Worm (Caenorhabditis elegans): ENCODE data around the gene jmjd-5.

The jmjd-5 gene

DNA sequence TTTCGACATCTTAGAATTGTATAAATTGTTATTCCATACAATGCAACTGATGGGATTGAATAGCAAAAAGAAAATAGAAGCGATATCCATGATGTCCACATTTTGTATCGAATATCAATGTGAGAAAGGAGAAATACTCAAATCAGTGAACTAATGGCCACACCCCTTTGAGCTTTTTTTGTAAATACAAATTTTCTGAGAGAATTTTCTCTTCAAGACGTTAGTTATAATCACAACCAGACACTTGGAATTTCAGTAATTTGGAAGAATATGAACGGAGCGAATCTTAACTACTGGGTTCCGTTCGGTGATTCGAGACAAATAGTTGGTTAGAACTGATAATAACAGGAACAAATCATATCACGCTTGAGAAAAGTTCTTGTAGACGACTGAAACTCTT lies 34.5 kb downstream of the jmjd-5 start, which contains the start of gene srg-41:
TSS of gene srg-41 (minus strand) at position 101 of the 400 bp plus-strand sequence.
- TF ChIP-seq ref-1 (GFP tag; conservative IDR thresholded peaks at IDR 0.05), result no peak
- TF ChIP-seq ztf-29 (GFP tag; IDR thresholded peaks at IDR 0.05), result no peak
- no peak for TF ChIP-seq cog-1 (tag; optimal IDR thresholded peaks at IDR 0.05)
- TF ChIP-seq ztf-23 (GFP tag; IDR thresholded peaks at IDR 0.05), result no peak
- TF ChIP-seq klf-2 (GFP tag; conservative IDR thresholded peaks at IDR 0.05), result no peak
- no peak for TF ChIP-seq T22C8.4 (GFP tag; IDR thresholded peaks at IDR 0.05)
- TF ChIP-seq med-1 (GFP tag; optimal IDR thresholded peaks at IDR 0.05; ENCODE audit: insufficient read depth), result no peak
- no peak for TF ChIP-seq tab-1 (GFP tag; IDR thresholded peaks at IDR 0.05)
- TF ChIP-seq flt-1 (GFP tag; IDR thresholded peaks at IDR 0.05), result no peak

DNA sequence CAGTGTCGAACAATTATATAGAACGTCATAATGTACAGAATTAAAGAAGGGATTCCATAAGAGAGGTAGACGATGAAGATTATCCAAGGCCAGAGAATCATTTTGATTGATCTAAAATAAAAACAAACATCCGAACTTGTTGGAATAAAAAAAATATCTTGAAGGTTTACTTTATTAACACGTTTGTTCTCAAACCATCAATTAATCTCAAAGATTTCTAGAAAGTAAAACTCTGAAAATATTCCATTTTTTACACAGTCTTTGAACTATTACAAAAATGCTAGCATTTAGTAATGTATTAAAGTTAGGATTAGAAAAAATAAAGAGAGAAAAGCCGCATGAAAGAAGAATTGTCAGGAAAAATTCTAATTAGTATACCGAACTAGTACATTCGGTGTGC lies 37.2 kb downstream of the jmjd-5 start, which contains the start of gene srg-40:
TSS of gene srg-40 (minus strand) at position 101 of the 400 bp plus-strand sequence.
- TF ChIP-seq cog-1 (tag; optimal IDR thresholded peaks at IDR 0.05), result no peak
- TF ChIP-seq ztf-23 (GFP tag; IDR thresholded peaks at IDR 0.05), result no peak

DNA sequence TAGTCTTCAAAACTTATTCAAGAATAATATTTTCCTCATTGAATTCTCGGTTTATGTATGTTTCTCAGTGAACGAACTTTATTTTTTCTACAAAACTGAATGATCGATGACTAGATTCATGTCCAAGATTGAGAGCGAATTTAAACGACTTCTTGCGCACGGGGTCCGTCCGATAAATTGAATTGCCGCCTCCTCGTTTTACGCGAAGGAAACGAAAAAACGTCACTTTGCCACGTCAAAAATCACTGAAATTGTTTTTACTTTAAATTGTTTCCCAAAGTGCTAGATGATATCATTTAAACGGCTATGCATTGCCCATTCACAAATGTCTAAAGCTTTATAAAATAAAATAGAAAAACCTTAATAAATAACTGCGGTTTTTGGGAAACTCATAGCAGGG lies 40.4 kb downstream of the jmjd-5 start:
- TF ChIP-seq klf-2 (GFP tag; conservative IDR thresholded peaks at IDR 0.05), result no peak
- no peak for TF ChIP-seq ztf-29 (GFP tag; IDR thresholded peaks at IDR 0.05)
- no peak for TF ChIP-seq flt-1 (GFP tag; IDR thresholded peaks at IDR 0.05)
- TF ChIP-seq ref-1 (GFP tag; conservative IDR thresholded peaks at IDR 0.05), result no peak
- no peak for TF ChIP-seq ztf-23 (GFP tag; IDR thresholded peaks at IDR 0.05)
- no peak for TF ChIP-seq cog-1 (tag; optimal IDR thresholded peaks at IDR 0.05)
- no peak for TF ChIP-seq T22C8.4 (GFP tag; IDR thresholded peaks at IDR 0.05)
- no peak for TF ChIP-seq med-1 (GFP tag; optimal IDR thresholded peaks at IDR 0.05; ENCODE audit: insufficient read depth)
- TF ChIP-seq tab-1 (GFP tag; IDR thresholded peaks at IDR 0.05), result no peak

DNA sequence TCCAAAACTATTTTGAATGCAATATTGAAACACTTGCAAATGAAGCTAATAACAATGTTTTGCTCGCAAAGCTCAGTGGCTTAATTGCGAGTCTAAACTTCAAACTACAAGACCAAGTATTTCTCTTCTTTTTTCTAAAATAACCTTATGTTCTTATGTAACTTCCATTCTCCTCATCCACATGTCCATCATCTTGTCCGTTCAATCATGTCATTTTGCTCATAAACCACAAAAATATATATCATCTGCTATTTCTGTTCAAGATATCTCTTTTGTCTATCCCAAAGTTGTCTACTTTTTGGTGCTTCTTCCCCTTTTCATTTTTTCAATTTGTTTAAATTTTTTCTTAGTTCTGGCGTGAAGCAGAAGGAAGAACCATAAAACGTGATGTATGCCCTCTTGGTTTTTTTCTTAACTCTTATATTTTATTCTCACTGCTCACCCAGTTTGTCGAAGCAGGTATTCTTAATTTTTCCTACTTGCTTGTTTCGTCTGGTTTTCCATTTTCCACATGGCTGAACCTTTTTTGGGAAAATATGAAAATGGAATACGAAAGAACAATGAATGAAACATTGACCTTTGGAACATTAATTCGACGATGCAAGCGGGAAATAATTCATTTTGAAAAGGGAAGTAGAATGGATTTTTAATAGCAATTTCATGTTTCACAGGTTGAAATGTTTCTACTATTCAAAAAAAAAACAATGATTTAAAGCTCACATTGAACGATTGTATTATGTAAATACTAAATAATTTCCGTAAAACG lies 43.5 kb downstream of the jmjd-5 start:
- no peak for TF ChIP-seq klf-2 (GFP tag; conservative IDR thresholded peaks at IDR 0.05)
- TF ChIP-seq tab-1 (GFP tag; IDR thresholded peaks at IDR 0.05), result no peak
- no peak for TF ChIP-seq ref-1 (GFP tag; conservative IDR thresholded peaks at IDR 0.05)
- TF ChIP-seq cog-1 (tag; optimal IDR thresholded peaks at IDR 0.05), result no peak
- no peak for TF ChIP-seq ztf-23 (GFP tag; IDR thresholded peaks at IDR 0.05)
- TF ChIP-seq med-1 (GFP tag; optimal IDR thresholded peaks at IDR 0.05; ENCODE audit: insufficient read depth), result no peak
- TF ChIP-seq T22C8.4 (GFP tag; IDR thresholded peaks at IDR 0.05), result no peak
- no peak for TF ChIP-seq ztf-29 (GFP tag; IDR thresholded peaks at IDR 0.05)
- no peak for TF ChIP-seq flt-1 (GFP tag; IDR thresholded peaks at IDR 0.05)

DNA sequence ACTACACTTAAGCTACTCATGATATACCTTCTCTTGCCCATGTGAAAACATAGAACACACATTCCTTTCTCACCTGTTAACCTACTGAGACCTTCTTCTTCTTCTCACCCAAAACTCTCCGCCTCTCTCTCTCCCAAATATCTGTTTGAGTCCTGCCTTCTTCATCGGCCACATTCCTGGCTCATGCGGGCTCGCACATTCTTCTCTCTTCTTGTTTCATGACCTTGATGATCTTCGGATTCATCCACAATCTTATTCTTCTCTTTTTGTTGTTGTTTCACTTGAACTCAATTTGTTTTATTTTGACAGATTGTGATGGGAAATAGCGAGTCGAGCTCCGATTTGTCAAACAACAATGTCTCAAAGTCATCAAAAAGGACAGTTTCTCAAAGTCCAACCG lies 44.6 kb downstream of the jmjd-5 start, which contains the start of gene T19C4.5:
TSS of gene T19C4.5 (plus strand) at position 308 of the 400 bp plus-strand sequence.
- TF ChIP-seq flt-1 (GFP tag; IDR thresholded peaks at IDR 0.05) (no peak), ref-1 (GFP tag; conservative IDR thresholded peaks at IDR 0.05) (no peak), med-1 (GFP tag; optimal IDR thresholded peaks at IDR 0.05; ENCODE audit: insufficient read depth) (no peak), tab-1 (GFP tag; IDR thresholded peaks at IDR 0.05) (no peak), ztf-29 (GFP tag; IDR thresholded peaks at IDR 0.05) (no peak), T22C8.4 (GFP tag; IDR thresholded peaks at IDR 0.05) (no peak), ztf-23 (GFP tag; IDR thresholded peaks at IDR 0.05) (no peak), klf-2 (GFP tag; conservative IDR thresholded peaks at IDR 0.05) (no peak), cog-1 (tag; optimal IDR thresholded peaks at IDR 0.05) (no peak)

DNA sequence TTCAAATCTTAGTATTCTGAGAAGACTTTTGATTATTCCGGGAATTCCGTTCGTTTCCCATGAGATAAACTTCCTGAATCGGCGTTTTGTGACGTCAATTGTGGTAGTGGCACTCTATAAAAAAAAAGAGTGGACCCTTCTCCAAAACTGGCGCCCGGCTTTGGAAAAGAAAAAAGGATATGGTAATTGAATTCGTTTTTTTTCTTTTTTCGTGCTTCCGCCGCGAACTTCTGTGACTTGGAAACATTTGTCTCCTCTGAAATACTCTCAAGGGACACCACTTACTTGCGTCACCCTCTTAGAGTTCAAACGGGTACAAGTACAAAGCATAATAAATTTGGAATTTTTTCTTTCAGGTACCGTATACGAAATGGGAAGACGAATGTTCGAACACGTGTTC lies 45.4 kb downstream of the jmjd-5 start:
- TF ChIP-seq tab-1 (GFP tag; IDR thresholded peaks at IDR 0.05), result no peak
- TF ChIP-seq flt-1 (GFP tag; IDR thresholded peaks at IDR 0.05), result no peak
- no peak for TF ChIP-seq T22C8.4 (GFP tag; IDR thresholded peaks at IDR 0.05)
- TF ChIP-seq klf-2 (GFP tag; conservative IDR thresholded peaks at IDR 0.05), result no peak
- no peak for TF ChIP-seq ztf-23 (GFP tag; IDR thresholded peaks at IDR 0.05)
- TF ChIP-seq med-1 (GFP tag; optimal IDR thresholded peaks at IDR 0.05; ENCODE audit: insufficient read depth), result no peak
- no peak for TF ChIP-seq ztf-29 (GFP tag; IDR thresholded peaks at IDR 0.05)
- TF ChIP-seq cog-1 (tag; optimal IDR thresholded peaks at IDR 0.05), result no peak
- no peak for TF ChIP-seq ref-1 (GFP tag; conservative IDR thresholded peaks at IDR 0.05)

DNA sequence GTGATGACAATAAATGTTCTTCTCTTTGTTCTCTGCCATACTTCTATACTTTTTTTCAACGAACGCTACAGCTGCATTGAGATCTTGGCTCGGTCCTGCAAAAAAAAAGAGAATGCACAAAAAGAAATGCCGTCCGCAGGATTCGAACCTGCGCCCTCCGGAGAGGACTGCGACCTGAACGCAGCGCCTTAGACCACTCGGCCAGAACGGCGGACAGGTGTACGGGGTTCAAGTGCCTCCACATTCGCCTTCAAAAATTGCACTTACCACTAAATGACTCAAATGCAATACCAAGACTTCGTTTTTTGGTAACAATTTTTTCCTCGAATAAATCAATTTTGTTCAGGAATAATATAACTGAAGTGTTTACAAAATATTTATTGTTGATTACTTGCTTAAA lies 47.4 kb downstream of the jmjd-5 start:
- TF ChIP-seq klf-2 (GFP tag; conservative IDR thresholded peaks at IDR 0.05), result no peak
- no peak for TF ChIP-seq ref-1 (GFP tag; conservative IDR thresholded peaks at IDR 0.05)
- TF ChIP-seq flt-1 (GFP tag; IDR thresholded peaks at IDR 0.05), result no peak
- no peak for TF ChIP-seq cog-1 (tag; optimal IDR thresholded peaks at IDR 0.05)
- no peak for TF ChIP-seq ztf-23 (GFP tag; IDR thresholded peaks at IDR 0.05)
- no peak for TF ChIP-seq T22C8.4 (GFP tag; IDR thresholded peaks at IDR 0.05)
- no peak for TF ChIP-seq ztf-29 (GFP tag; IDR thresholded peaks at IDR 0.05)
- no peak for TF ChIP-seq tab-1 (GFP tag; IDR thresholded peaks at IDR 0.05)
- no peak for TF ChIP-seq med-1 (GFP tag; optimal IDR thresholded peaks at IDR 0.05; ENCODE audit: insufficient read depth)

DNA sequence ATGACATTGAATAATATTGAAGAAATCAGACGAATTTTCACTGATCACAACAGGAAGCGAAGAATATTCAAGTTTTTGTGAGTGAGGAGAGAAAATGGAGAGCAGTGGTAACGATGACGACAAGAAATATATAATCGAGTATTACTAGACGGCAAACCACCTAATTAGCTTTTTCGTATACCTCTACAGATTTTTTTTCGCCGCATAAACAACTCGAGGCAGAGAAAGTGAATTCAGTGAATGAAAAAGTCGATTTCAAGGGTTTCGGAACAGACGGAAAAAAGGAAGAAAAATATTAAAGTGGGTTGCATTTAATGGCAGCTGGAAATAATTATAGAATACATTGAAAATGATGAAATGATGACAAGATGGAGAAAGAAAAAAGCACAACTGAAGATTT lies 50.3 kb downstream of the jmjd-5 start, which contains the start of gene gpa-1:
TSS of gene gpa-1 (minus strand) at position 101 of the 400 bp plus-strand sequence.
- TF ChIP-seq ztf-23 (GFP tag; IDR thresholded peaks at IDR 0.05) (no peak), cog-1 (tag; optimal IDR thresholded peaks at IDR 0.05) (no peak), klf-2 (GFP tag; conservative IDR thresholded peaks at IDR 0.05) (no peak), T22C8.4 (GFP tag; IDR thresholded peaks at IDR 0.05) (no peak), tab-1 (GFP tag; IDR thresholded peaks at IDR 0.05) (no peak), ztf-29 (GFP tag; IDR thresholded peaks at IDR 0.05) (no peak), med-1 (GFP tag; optimal IDR thresholded peaks at IDR 0.05; ENCODE audit: insufficient read depth) (no peak), flt-1 (GFP tag; IDR thresholded peaks at IDR 0.05) (no peak), ref-1 (GFP tag; conservative IDR thresholded peaks at IDR 0.05) (no peak)

Measured in whole organism, midembryonic.